Fruit fly (Drosophila melanogaster): Measurements from ENCODE around the gene Pfdn1.

The Pfdn1 gene

dm6 chr2L:6045972-6046718 is 22.7 kb upstream of the Pfdn1 start, which contains the start of gene Pfas (continued):
- TF ChIP-seq E2f1 (GFP tag; IDR thresholded peaks at IDR 0.05) (peak; percentile 22; the same call in 1 of the 2 replicates), CG7556 (GFP tag; optimal IDR thresholded peaks at IDR 0.05) (peak; percentile 42), esg (GFP tag; conservative IDR thresholded peaks at IDR 0.05) (no peak), Hmr (GFP tag; optimal IDR thresholded peaks at IDR 0.05) (peak; percentile 80), sug (tag; optimal IDR thresholded peaks at IDR 0.05) (peak; percentile 68), sima (GFP tag; optimal IDR thresholded peaks at IDR 0.05) (peak; percentile 3), CG11093 (GFP tag; IDR thresholded peaks at IDR 0.05) (no peak), Trl (optimal IDR thresholded peaks at IDR 0.05) (no peak), Trl (GFP tag; optimal IDR thresholded peaks at IDR 0.05) (peak; percentile 52), H15 (GFP tag; IDR thresholded peaks at IDR 0.05) (no peak), tx (GFP tag; optimal IDR thresholded peaks at IDR 0.05) (peak; percentile 47), CG12155 (GFP tag; optimal IDR thresholded peaks at IDR 0.05) (peak; percentile 52), nerfin-1 (tag; optimal IDR thresholded peaks at IDR 0.05) (peak; percentile 22), CG8290 (GFP tag; optimal IDR thresholded peaks at IDR 0.05) (no peak), CG8290 (tag; optimal IDR thresholded peaks at IDR 0.05) (peak in 1 of 2 experiments; percentile 89), CG4424 (GFP tag; optimal IDR thresholded peaks at IDR 0.05) (peak; percentile 58), Sox100B (GFP tag; optimal IDR thresholded peaks at IDR 0.05) (no peak), Poxn (GFP tag; IDR thresholded peaks at IDR 0.05) (no peak), gce (GFP tag; IDR thresholded peaks at IDR 0.05) (0 out of 3 replicates have a peak, but pooled peaks have one; percentile 30), Kr (GFP tag; optimal IDR thresholded peaks at IDR 0.05) (no peak), Hr3 (GFP tag; optimal IDR thresholded peaks at IDR 0.05) (peak; percentile 13), CG10209 (GFP tag; optimal IDR thresholded peaks at IDR 0.05) (peak; percentile 41), HLH4C (GFP tag; IDR thresholded peaks at IDR 0.05; ENCODE audit: partially characterized antibody) (no peak), kay (GFP tag; optimal IDR thresholded peaks at IDR 0.05) (peak; percentile 45), CG12769 (tag; optimal IDR thresholded peaks at IDR 0.05) (no peak), CG12744 (GFP tag; optimal IDR thresholded peaks at IDR 0.05) (no peak), prd (optimal IDR thresholded peaks at IDR 0.05) (no peak), prd (GFP tag; IDR thresholded peaks at IDR 0.05) (0 out of 3 replicates have a peak, but pooled peaks have one; percentile 35), unpg (GFP tag; optimal IDR thresholded peaks at IDR 0.05) (peak; percentile 40), Dip3 (GFP tag; optimal IDR thresholded peaks at IDR 0.05) (peak; percentile 61), dm (GFP tag; optimal IDR thresholded peaks at IDR 0.05) (peak; percentile 39), Gsc (GFP tag; IDR thresholded peaks at IDR 0.05) (no peak), CG10462 (GFP tag; optimal IDR thresholded peaks at IDR 0.05) (no peak), CG6813 (GFP tag; optimal IDR thresholded peaks at IDR 0.05) (no peak), Nf-YA (GFP tag; IDR thresholded peaks at IDR 0.05) (no peak), crc (GFP tag; optimal IDR thresholded peaks at IDR 0.05) (peak; percentile 34), CG8944 (GFP tag; optimal IDR thresholded peaks at IDR 0.05) (peak; percentile 37), chm (GFP tag; IDR thresholded peaks at IDR 0.05) (peak; percentile 38; the same call in 1 of the 2 replicates), Usf (GFP tag; optimal IDR thresholded peaks at IDR 0.05) (no peak), Adf1 (GFP tag; IDR thresholded peaks at IDR 0.05) (0 out of 2 replicates have a peak, but pooled peaks have one; percentile 34), stwl (tag; optimal IDR thresholded peaks at IDR 0.05) (no peak), Camta (GFP tag; optimal IDR thresholded peaks at IDR 0.05) (peak; percentile 52), seq (GFP tag; IDR thresholded peaks at IDR 0.05) (no peak), row (GFP tag; IDR thresholded peaks at IDR 0.05) (peak; percentile 82), sisA (GFP tag; IDR thresholded peaks at IDR 0.05) (0 out of 2 replicates have a peak, but pooled peaks have one; percentile 11), CG17385 (GFP tag; optimal IDR thresholded peaks at IDR 0.05) (peak; percentile 26), CG15601 (tag; optimal IDR thresholded peaks at IDR 0.05) (peak; percentile 52), HLH54F (GFP tag; optimal IDR thresholded peaks at IDR 0.05) (peak; percentile 72), br (optimal IDR thresholded peaks at IDR 0.05) (no peak), CG14667 (GFP tag; IDR thresholded peaks at IDR 0.05) (no peak), CG10274 (GFP tag; optimal IDR thresholded peaks at IDR 0.05) (no peak), CG14965 (GFP tag; optimal IDR thresholded peaks at IDR 0.05; ENCODE audit: borderline replicate concordance) (no peak)

All from whole organism, embryonic.